Fruit fly (Drosophila melanogaster) whole organism: Measurements from ENCODE around the gene CG5281.

Experiments
- CG8478 ChIP-seq: fragments of >200 bp; optimal IDR thresholded peaks from 2 replicates; lab custom pipeline; 2018; ENCODE audit warnings: inconsistent platforms
- Dll ChIP-seq: fragments of >200 bp; optimal IDR thresholded peaks from 2 replicates; lab custom pipeline; 2017
- EcR ChIP-seq, 2 experiments: fragments of >200 bp; optimal IDR thresholded peaks; 2 replicates each; lab custom pipeline; 2017; ENCODE audit warnings: missing biosample characterization in 2 of 2, missing genetic modification characterization in 2 of 2, missing genetic modification reagents in 2 of 2
- pan ChIP-seq: fragments of >200 bp; optimal IDR thresholded peaks from 2 replicates; lab custom pipeline; 2017
- psq ChIP-seq: fragments of >200 bp; optimal IDR thresholded peaks from 2 replicates; lab custom pipeline; 2017
- usp ChIP-seq: fragments of >200 bp; optimal IDR thresholded peaks from 2 replicates; lab custom pipeline; 2017; ENCODE audit warnings: missing biosample characterization, missing genetic modification characterization, mixed read lengths

Gene CG5281

dm6 chr3R:11431395-11431977 lies 4.2 kb upstream of the CG5281 start, which contains the start of the genes RpL24-like and CG5276:
TSS of gene RpL24-like (minus strand) at chr3R:11431582.
TSS of gene CG5276 (plus strand) at chr3R:11431738.
- TF ChIP-seq psq (lab: Kevin White, UChicago): no peak
- TF ChIP-seq Dll: no peak
- TF ChIP-seq usp (GFP tag; lab: Kevin White, UChicago): no peak
- TF ChIP-seq pan (lab: Kevin White, UChicago): no peak
- no peak for TF ChIP-seq CG8478 (lab: Kevin White, UChicago)
- TF ChIP-seq EcR (GFP tag; optimal IDR thresholded peaks at IDR 0.05; lab: Kevin White, UChicago): no peak

dm6 chr3R:11437528-11437927 lies 1.9 kb downstream of the CG5281 start, which contains the start of gene CG17230:
TSS of gene CG17230 (plus strand) at chr3R:11437785.
- no peak for TF ChIP-seq psq (lab: Kevin White, UChicago)
- TF ChIP-seq EcR (GFP tag; optimal IDR thresholded peaks at IDR 0.05; lab: Kevin White, UChicago): no peak
- TF ChIP-seq pan (lab: Kevin White, UChicago): no peak
- no peak for TF ChIP-seq usp (GFP tag; lab: Kevin White, UChicago)
- no peak for TF ChIP-seq CG8478 (lab: Kevin White, UChicago)
- no peak for TF ChIP-seq Dll

- TF ChIP-seq Dll (no peak), CG8478 (lab: Kevin White, UChicago) (no peak), usp (GFP tag; lab: Kevin White, UChicago) (no peak), psq (lab: Kevin White, UChicago) (no peak), EcR (GFP tag; optimal IDR thresholded peaks at IDR 0.05; lab: Kevin White, UChicago) (no peak), pan (lab: Kevin White, UChicago) (no peak)
Measured at dm6 chr3R:11441038-11441437, 5.4 kb downstream of the CG5281 start.

- TF ChIP-seq EcR (GFP tag; optimal IDR thresholded peaks at IDR 0.05; lab: Kevin White, UChicago) (no peak), Dll (no peak), psq (lab: Kevin White, UChicago) (no peak), usp (GFP tag; lab: Kevin White, UChicago) (no peak), pan (lab: Kevin White, UChicago) (no peak), CG8478 (lab: Kevin White, UChicago) (no peak)
Measured at dm6 chr3R:11449688-11450087, 14.0 kb downstream of the CG5281 start.

- TF ChIP-seq EcR (GFP tag; optimal IDR thresholded peaks at IDR 0.05; lab: Kevin White, UChicago) (no peak), usp (GFP tag; lab: Kevin White, UChicago) (no peak), pan (lab: Kevin White, UChicago) (no peak), CG8478 (lab: Kevin White, UChicago) (no peak), Dll (no peak), psq (lab: Kevin White, UChicago) (no peak)
Measured at dm6 chr3R:11451207-11451841, 15.7 kb downstream of the CG5281 start, which contains the start of gene sals. TSS of gene sals (minus strand) at chr3R:11451791.

- no peak for TF ChIP-seq pan (lab: Kevin White, UChicago)
- TF ChIP-seq Dll: no peak
- TF ChIP-seq CG8478 (lab: Kevin White, UChicago): no peak
- no peak for TF ChIP-seq psq (lab: Kevin White, UChicago)
- no peak for TF ChIP-seq usp (GFP tag; lab: Kevin White, UChicago)
- TF ChIP-seq EcR (GFP tag; optimal IDR thresholded peaks at IDR 0.05; lab: Kevin White, UChicago): no peak
Measured at dm6 chr3R:11452041-11452440, 16.4 kb downstream of the CG5281 start.

dm6 chr3R:11454210-11454904 lies 18.7 kb downstream of the CG5281 start:
- no peak for TF ChIP-seq Dll
- TF ChIP-seq EcR (GFP tag; optimal IDR thresholded peaks at IDR 0.05; lab: Kevin White, UChicago): no peak
- no peak for TF ChIP-seq usp (GFP tag; lab: Kevin White, UChicago)
- TF ChIP-seq CG8478 (lab: Kevin White, UChicago): no peak
- TF ChIP-seq pan (lab: Kevin White, UChicago): no peak
- no peak for TF ChIP-seq psq (lab: Kevin White, UChicago)

dm6 chr3R:11456539-11456938 lies 20.9 kb downstream of the CG5281 start:
- TF ChIP-seq Dll (no peak), CG8478 (lab: Kevin White, UChicago) (no peak), psq (lab: Kevin White, UChicago) (no peak), pan (lab: Kevin White, UChicago) (no peak), usp (GFP tag; lab: Kevin White, UChicago) (no peak), EcR (GFP tag; optimal IDR thresholded peaks at IDR 0.05; lab: Kevin White, UChicago) (no peak)

dm6 chr3R:11457286-11457685 lies 21.6 kb downstream of the CG5281 start:
- TF ChIP-seq usp (GFP tag; lab: Kevin White, UChicago) (no peak), Dll (no peak), psq (lab: Kevin White, UChicago) (no peak), CG8478 (lab: Kevin White, UChicago) (no peak), EcR (GFP tag; optimal IDR thresholded peaks at IDR 0.05; lab: Kevin White, UChicago) (no peak), pan (lab: Kevin White, UChicago) (no peak)

dm6 chr3R:11458022-11458850 lies 22.6 kb downstream of the CG5281 start:
- TF ChIP-seq CG8478 (lab: Kevin White, UChicago): no peak
- no peak for TF ChIP-seq pan (lab: Kevin White, UChicago)
- no peak for TF ChIP-seq psq (lab: Kevin White, UChicago)
- TF ChIP-seq EcR (GFP tag; optimal IDR thresholded peaks at IDR 0.05; lab: Kevin White, UChicago): no peak
- no peak for TF ChIP-seq Dll
- TF ChIP-seq usp (GFP tag; lab: Kevin White, UChicago): no peak
